Fruit fly (Drosophila melanogaster) whole organism, embryonic: Measurements from ENCODE around the gene spas.

Experiments
- Adf1 ChIP-seq: fragments of 200-800 bp; sonication (Bioruptor generic); IDR thresholded peaks from 2 replicates; pipeline ENCODE4 v1.3.6; 2022; ENCODE audit warnings: missing biosample characterization, missing genetic modification characterization
- BtbVII ChIP-seq: fragments of 200-800 bp; sonication (Bioruptor generic); optimal IDR thresholded peaks from 3 replicates; lab custom pipeline; 2017; ENCODE audit warnings: missing biosample characterization, mild to moderate bottlenecking, missing genetic modification characterization
- CG10462 ChIP-seq: fragments of 200-800 bp; sonication (Bioruptor generic); optimal IDR thresholded peaks from 2 replicates; lab custom pipeline; 2016; ENCODE audit warnings: missing biosample characterization, missing genetic modification characterization
- CG10654 ChIP-seq: fragments of 200-800 bp; sonication (Bioruptor generic); optimal IDR thresholded peaks from 2 replicates; lab custom pipeline; 2016; ENCODE audit warnings: missing biosample characterization, missing genetic modification characterization
- CG11696 ChIP-seq: fragments of 200-800 bp; sonication (Bioruptor generic); IDR thresholded peaks from 2 replicates; pipeline ENCODE4 v1.3.6; 2022; ENCODE audit warnings: missing biosample characterization, missing genetic modification characterization
- CG14050 ChIP-seq: fragments of 200-800 bp; sonication (Bioruptor generic); IDR thresholded peaks from 3 replicates; pipeline ENCODE4 v1.3.6; 2022; ENCODE audit warnings: missing biosample characterization, missing genetic modification characterization
- CG1529 ChIP-seq: fragments of 200-800 bp; sonication (Bioruptor generic); optimal IDR thresholded peaks from 3 replicates; lab custom pipeline; 2018; ENCODE audit warnings: missing biosample characterization, missing genetic modification characterization
- CG17568 ChIP-seq: fragments of 200-800 bp; sonication (Bioruptor generic); optimal IDR thresholded peaks from 2 replicates; lab custom pipeline; 2018; ENCODE audit warnings: missing biosample characterization, mild to moderate bottlenecking, missing genetic modification characterization, moderate library complexity
- CG17829 ChIP-seq: fragments of 200-800 bp; optimal IDR thresholded peaks from 2 replicates; lab custom pipeline; 2019; ENCODE audit warnings: missing biosample characterization, mild to moderate bottlenecking, missing genetic modification characterization, moderate library complexity
- CG18011 ChIP-seq: fragments of 200-800 bp; sonication (Bioruptor generic); optimal IDR thresholded peaks from 2 replicates; lab custom pipeline; 2017; ENCODE audit warnings: missing biosample characterization, missing genetic modification characterization, mild to moderate bottlenecking, moderate library complexity, missing genotype
- CG2678 ChIP-seq: fragments of 200-800 bp; sonication (Bioruptor generic); optimal IDR thresholded peaks from 3 replicates; lab custom pipeline; 2019; ENCODE audit warnings: missing biosample characterization, mild to moderate bottlenecking, missing genetic modification characterization, moderate library complexity
- CG3065 ChIP-seq: fragments of 200-800 bp; sonication (Bioruptor generic); optimal IDR thresholded peaks from 2 replicates; lab custom pipeline; 2016; ENCODE audit warnings: missing biosample characterization, missing genetic modification characterization
- CG32767 ChIP-seq: fragments of 200-800 bp; sonication (Bioruptor generic); IDR thresholded peaks from 2 replicates; pipeline ENCODE4 v1.3.6; 2022; ENCODE audit warnings: missing biosample characterization, missing genetic modification characterization
- CG34422 ChIP-seq: fragments of 200-800 bp; sonication (Bioruptor generic); IDR thresholded peaks from 3 replicates; pipeline ENCODE4 v1.3.6; 2022; ENCODE audit warnings: missing biosample characterization, missing genetic modification characterization
- CG4328 ChIP-seq: fragments of 200-800 bp; sonication (Bioruptor generic); optimal IDR thresholded peaks from 3 replicates; lab custom pipeline; 2017; ENCODE audit warnings: missing biosample characterization, missing genetic modification reagents, missing genetic modification characterization
- CG4424 ChIP-seq: fragments of 200-800 bp; sonication (Bioruptor generic); optimal IDR thresholded peaks from 3 replicates; lab custom pipeline; 2016; ENCODE audit warnings: missing biosample characterization, missing genetic modification characterization
- CG6813 ChIP-seq: fragments of 200-800 bp; sonication (Bioruptor generic); optimal IDR thresholded peaks from 2 replicates; lab custom pipeline; 2017; ENCODE audit warnings: missing biosample characterization, missing genetic modification characterization, mild to moderate bottlenecking, moderate library complexity, missing genetic modification reagents
- CG7357 ChIP-seq: fragments of 200-800 bp; sonication (Bioruptor generic); IDR thresholded peaks from 3 replicates; pipeline ENCODE4 v1.3.6; 2022; ENCODE audit warnings: missing biosample characterization, missing genetic modification characterization
- CG7745 ChIP-seq: fragments of 200-800 bp; sonication (Bioruptor generic); optimal IDR thresholded peaks from 2 replicates; lab custom pipeline; 2018; ENCODE audit warnings: missing biosample characterization, mild to moderate bottlenecking, missing genetic modification characterization, moderate library complexity
- CG8388 ChIP-seq: fragments of 200-800 bp; sonication (Bioruptor generic); optimal IDR thresholded peaks from 2 replicates; lab custom pipeline; 2019; ENCODE audit warnings: missing biosample characterization, mild to moderate bottlenecking, missing genetic modification characterization, moderate library complexity
- CG9817 ChIP-seq: fragments of 200-800 bp; sonication (Bioruptor generic); optimal IDR thresholded peaks from 2 replicates; lab custom pipeline; 2018; ENCODE audit warnings: missing biosample characterization, mild to moderate bottlenecking, missing genetic modification characterization, moderate library complexity
- Deaf1 ChIP-seq: fragments of 200-800 bp; optimal IDR thresholded peaks from 3 replicates; lab custom pipeline; 2019; ENCODE audit warnings: missing biosample characterization, mild to moderate bottlenecking, missing genetic modification characterization, moderate library complexity
- Dref ChIP-seq: fragments of 200-800 bp; sonication (Bioruptor generic); IDR thresholded peaks from 2 replicates; pipeline ENCODE4 v1.3.6; 2022; ENCODE audit warnings: missing biosample characterization, missing genetic modification characterization
- Fer2 ChIP-seq: fragments of 200-800 bp; sonication (Bioruptor generic); optimal IDR thresholded peaks from 2 replicates; lab custom pipeline; 2018; ENCODE audit warnings: missing biosample characterization, mild to moderate bottlenecking, missing genetic modification characterization, moderate library complexity
- HLH3B ChIP-seq: fragments of 200-800 bp; sonication (Bioruptor generic); IDR thresholded peaks from 2 replicates; pipeline ENCODE4 v1.3.6; 2022; ENCODE audit warnings: missing biosample characterization, missing genetic modification characterization
- Lhr ChIP-seq: fragments of 200-800 bp; sonication (Bioruptor generic); optimal IDR thresholded peaks from 3 replicates; lab custom pipeline; 2017; ENCODE audit warnings: mild to moderate bottlenecking, missing biosample characterization, missing genetic modification reagents, missing genetic modification characterization
- Lpt ChIP-seq: fragments of >200 bp; optimal IDR thresholded peaks from 2 replicates; lab custom pipeline; 2018; ENCODE audit warnings: missing biosample characterization, missing genetic modification characterization
- Meics ChIP-seq: fragments of 200-800 bp; sonication (Bioruptor generic); optimal IDR thresholded peaks from 2 replicates; lab custom pipeline; 2017; ENCODE audit warnings: missing biosample characterization, mild to moderate bottlenecking, missing genetic modification characterization
- Nf-YA ChIP-seq: fragments of 200-800 bp; sonication (Bioruptor generic); IDR thresholded peaks from 2 replicates; pipeline ENCODE4 v1.3.6; 2022; ENCODE audit warnings: missing biosample characterization, missing genetic modification characterization
- Scr ChIP-seq: fragments of 200-800 bp; sonication (Bioruptor generic); IDR thresholded peaks from 2 replicates; pipeline ENCODE4 v1.3.6; 2022; ENCODE audit warnings: missing biosample characterization, missing genetic modification characterization; ENCODE audit not compliant: partially characterized antibody
- YL-1 ChIP-seq: fragments of 200-800 bp; sonication (Bioruptor generic); optimal IDR thresholded peaks from 3 replicates; lab custom pipeline; 2017; ENCODE audit warnings: missing biosample characterization, mild to moderate bottlenecking, missing genetic modification characterization
- ato ChIP-seq: fragments of 200-800 bp; sonication (Bioruptor generic); IDR thresholded peaks from 2 replicates; pipeline ENCODE4 v1.3.6; 2022; ENCODE audit warnings: missing biosample characterization, missing genetic modification characterization; ENCODE audit not compliant: partially characterized antibody
- bigmax ChIP-seq: fragments of 200-800 bp; sonication (Bioruptor generic); optimal IDR thresholded peaks from 2 replicates; lab custom pipeline; 2018; ENCODE audit warnings: missing biosample characterization, mild to moderate bottlenecking, missing genetic modification characterization
- btn ChIP-seq: fragments of 200-800 bp; sonication (Bioruptor generic); optimal IDR thresholded peaks from 2 replicates; lab custom pipeline; 2016; ENCODE audit warnings: missing biosample characterization, missing genetic modification characterization
- cas ChIP-seq: fragments of 200-800 bp; sonication (Bioruptor generic); IDR thresholded peaks from 2 replicates; pipeline ENCODE4 v1.3.6; 2022; ENCODE audit warnings: missing biosample characterization, missing genetic modification characterization
- cg ChIP-seq: fragments of 200-800 bp; sonication (Bioruptor generic); optimal IDR thresholded peaks from 3 replicates; lab custom pipeline; 2019; ENCODE audit warnings: missing biosample characterization, mild to moderate bottlenecking, missing genetic modification characterization, moderate library complexity
- croc ChIP-seq: fragments of 200-800 bp; sonication (Bioruptor generic); conservative IDR thresholded peaks from 3 replicates; pipeline ENCODE4 v1.3.6; 2022; ENCODE audit warnings: missing biosample characterization, missing genetic modification characterization
- dysf ChIP-seq: fragments of 200-800 bp; sonication (Bioruptor generic); IDR thresholded peaks from 3 replicates; pipeline ENCODE4 v1.3.6; 2022; ENCODE audit warnings: missing biosample characterization, missing genetic modification characterization
- hkb ChIP-seq, 2 experiments: fragments of 200-800 bp in 1 of 2; fragments of >200 bp in 1 of 2; sonication (Bioruptor generic) in 1 of 2; IDR thresholded peaks in 1 of 2; optimal IDR thresholded peaks in 1 of 2; 2 replicates each; pipeline versions ENCODE4 v1.3.6 to Lab custom; 2017 to 2022; ENCODE audit warnings: missing biosample characterization in 1 of 2, missing genetic modification characterization in 1 of 2
- ken ChIP-seq: fragments of 200-800 bp; sonication (Bioruptor generic); IDR thresholded peaks from 3 replicates; pipeline ENCODE4 v1.3.6; 2022; ENCODE audit warnings: missing biosample characterization, missing genetic modification characterization
- luna ChIP-seq: fragments of 200-800 bp; sonication (Bioruptor generic); optimal IDR thresholded peaks from 2 replicates; lab custom pipeline; 2016; ENCODE audit warnings: missing biosample characterization, missing genetic modification characterization
- mld ChIP-seq: fragments of 200-800 bp; sonication (Bioruptor generic); IDR thresholded peaks from 3 replicates; pipeline ENCODE4 v1.3.6; 2022; ENCODE audit warnings: missing biosample characterization, missing genetic modification characterization; ENCODE audit not compliant: partially characterized antibody
- nerfin-1 ChIP-seq: fragments of 200-800 bp; sonication (Bioruptor generic); optimal IDR thresholded peaks from 3 replicates; lab custom pipeline; 2019; ENCODE audit warnings: missing biosample characterization, mild to moderate bottlenecking, missing genetic modification characterization, moderate library complexity
- odd ChIP-seq: fragments of 200-800 bp; sonication (Bioruptor generic); optimal IDR thresholded peaks from 2 replicates; lab custom pipeline; 2017; ENCODE audit warnings: missing biosample characterization, mild to moderate bottlenecking, missing genetic modification characterization
- sna ChIP-seq: fragments of 200-800 bp; sonication (Bioruptor generic); IDR thresholded peaks from 2 replicates; pipeline ENCODE4 v1.3.6; 2022; ENCODE audit warnings: missing biosample characterization, missing genetic modification characterization; ENCODE audit not compliant: partially characterized antibody
- tx ChIP-seq: fragments of 200-800 bp; sonication (Bioruptor generic); optimal IDR thresholded peaks from 2 replicates; lab custom pipeline; 2016; ENCODE audit warnings: missing biosample characterization, missing genetic modification characterization
- unpg ChIP-seq: fragments of 200-800 bp; sonication (Bioruptor generic); optimal IDR thresholded peaks from 3 replicates; lab custom pipeline; 2018; ENCODE audit warnings: missing biosample characterization, mild to moderate bottlenecking, missing genetic modification characterization, moderate library complexity
- wdn ChIP-seq: fragments of 200-800 bp; sonication (Bioruptor generic); IDR thresholded peaks from 2 replicates; pipeline ENCODE4 v1.3.6; 2022; ENCODE audit warnings: missing biosample characterization, missing genetic modification characterization

spas gene

dm6 chr3R:23992823-23993797 is 44.9 kb upstream of the spas start, which contains the start of the genes Epp and Rab7 (continued):
- TF ChIP-seq CG7357 (GFP tag; lab: Robert Waterston, UW) (0 out of 3 replicates have a peak, but pooled peaks have one; percentile 19), CG7745 (tag; lab: Kevin White, UChicago) (no peak), CG3065 (GFP tag; lab: Kevin White, UChicago) (no peak), CG11696 (GFP tag; lab: Robert Waterston, UW) (no peak), dysf (GFP tag; lab: Robert Waterston, UW) (peak; percentile 32; the same call in 1 of the 3 replicates), CG6813 (GFP tag; lab: Kevin White, UChicago) (no peak), bigmax (no peak), CG4328 (GFP tag; lab: Kevin White, UChicago) (no peak), CG17829 (peak; percentile 36), CG10462 (GFP tag; lab: Kevin White, UChicago) (no peak), hkb (optimal IDR thresholded peaks at IDR 0.05; lab: Kevin White, UChicago) (no peak), hkb (GFP tag; IDR thresholded peaks at IDR 0.05; lab: Robert Waterston, UW) (no peak), luna (GFP tag; lab: Kevin White, UChicago) (no peak), odd (GFP tag; lab: Kevin White, UChicago) (peak; percentile 12), CG10654 (GFP tag; lab: Kevin White, UChicago) (peak; percentile 30), nerfin-1 (tag; lab: Kevin White, UChicago) (peak; percentile 88), CG18011 (no peak), Nf-YA (no peak), ato (peak; percentile 87), Lpt (GFP tag; lab: Kevin White, UChicago) (no peak), BtbVII (GFP tag; lab: Kevin White, UChicago) (no peak), cg (peak; percentile 96), ken (peak; percentile 53; the same call in 1 of the 3 replicates), YL-1 (peak; percentile 98), CG17568 (GFP tag; lab: Kevin White, UChicago) (no peak), CG32767 (GFP tag; lab: Robert Waterston, UW) (no peak), Dref (GFP tag; lab: Robert Waterston, UW) (peak; percentile 92), Lhr (peak; percentile 2), Scr (GFP tag; lab: Robert Waterston, UW) (peak; percentile 92), btn (GFP tag; lab: Kevin White, UChicago) (no peak), sna (GFP tag; lab: Robert Waterston, UW) (peak; percentile 80), CG8388 (GFP tag; lab: Kevin White, UChicago) (no peak), CG9817 (tag; lab: Kevin White, UChicago) (no peak), unpg (GFP tag; lab: Kevin White, UChicago) (peak; percentile 18), CG4424 (GFP tag; lab: Kevin White, UChicago) (no peak), CG1529 (GFP tag; lab: Kevin White, UChicago) (no peak), Meics (GFP tag; lab: Kevin White, UChicago) (peak; percentile 27), CG34422 (GFP tag; lab: Robert Waterston, UW) (peak; percentile 76; the same call in 2 of the 3 replicates), HLH3B (no peak), CG14050 (GFP tag; lab: Robert Waterston, UW) (no peak), Fer2 (tag; lab: Kevin White, UChicago) (peak; percentile 23), croc (GFP tag; lab: Robert Waterston, UW) (no peak), wdn (GFP tag; lab: Robert Waterston, UW) (no peak), cas (GFP tag; lab: Robert Waterston, UW) (no peak), tx (GFP tag; lab: Kevin White, UChicago) (peak; percentile 55), mld (GFP tag; lab: Robert Waterston, UW) (peak; percentile 84; the same call in 2 of the 3 replicates), Adf1 (GFP tag; lab: Robert Waterston, UW) (no peak), CG2678 (tag; lab: Kevin White, UChicago) (no peak), Deaf1 (tag; lab: Kevin White, UChicago) (no peak)
